Fruit fly (Drosophila melanogaster) whole organism, embryonic: ENCODE data around the gene Arp8.

Experiments
- Antp ChIP-seq: fragments of 200-800 bp; sonication (Bioruptor generic); optimal IDR thresholded peaks from 3 replicates; lab custom pipeline; 2016; ENCODE audit warnings: missing biosample characterization, missing genetic modification characterization
- Bdp1 ChIP-seq: fragments of 200-800 bp; sonication (Bioruptor generic); optimal IDR thresholded peaks from 3 replicates; lab custom pipeline; 2016; ENCODE audit warnings: missing biosample characterization, missing genetic modification characterization
- BtbVII ChIP-seq: fragments of 200-800 bp; sonication (Bioruptor generic); optimal IDR thresholded peaks from 3 replicates; lab custom pipeline; 2017; ENCODE audit warnings: missing biosample characterization, mild to moderate bottlenecking, missing genetic modification characterization
- CG10267 ChIP-seq: fragments of 200-800 bp; sonication (Bioruptor generic); optimal IDR thresholded peaks from 2 replicates; lab custom pipeline; 2018; ENCODE audit warnings: missing biosample characterization, mild to moderate bottlenecking, missing genetic modification characterization, moderate library complexity
- CG11085 ChIP-seq: fragments of 200-800 bp; sonication (Bioruptor generic); IDR thresholded peaks from 2 replicates; pipeline ENCODE4 v1.3.6; 2022; ENCODE audit warnings: missing biosample characterization, missing genetic modification characterization
- CG11695 ChIP-seq: fragments of 200-800 bp; sonication (Bioruptor generic); IDR thresholded peaks from 3 replicates; pipeline ENCODE4 v1.3.6; 2022; ENCODE audit warnings: missing biosample characterization, missing genetic modification characterization
- CG12659 ChIP-seq: fragments of 200-800 bp; sonication (Bioruptor generic); optimal IDR thresholded peaks from 3 replicates; lab custom pipeline; 2017; ENCODE audit warnings: mild to moderate bottlenecking, missing biosample characterization, missing genetic modification reagents, missing genetic modification characterization
- CG14965 ChIP-seq: fragments of 200-800 bp; sonication (Bioruptor generic); optimal IDR thresholded peaks from 2 replicates; lab custom pipeline; 2016; ENCODE audit warnings: missing biosample characterization, missing genetic modification characterization, borderline replicate concordance
- CG17359 ChIP-seq: fragments of 200-800 bp; sonication (Bioruptor generic); optimal IDR thresholded peaks from 3 replicates; lab custom pipeline; 2018; ENCODE audit warnings: missing biosample characterization, mild to moderate bottlenecking, missing genetic modification characterization, moderate library complexity
- CG17385 ChIP-seq: fragments of 200-800 bp; sonication (Bioruptor generic); optimal IDR thresholded peaks from 3 replicates; lab custom pipeline; 2018; ENCODE audit warnings: missing biosample characterization, mild to moderate bottlenecking, missing genetic modification characterization
- CG18764 ChIP-seq: fragments of 200-800 bp; sonication (Bioruptor generic); optimal IDR thresholded peaks from 3 replicates; lab custom pipeline; 2016; ENCODE audit warnings: missing biosample characterization, missing genetic modification characterization
- CG2116 ChIP-seq: fragments of 200-800 bp; sonication (Bioruptor generic); optimal IDR thresholded peaks from 3 replicates; lab custom pipeline; 2018; ENCODE audit warnings: missing biosample characterization, mild to moderate bottlenecking, missing genetic modification characterization
- CG30403 ChIP-seq: fragments of 200-800 bp; sonication (Bioruptor generic); optimal IDR thresholded peaks from 3 replicates; lab custom pipeline; 2016; ENCODE audit warnings: missing biosample characterization, missing genetic modification characterization
- CG4282 ChIP-seq: fragments of 200-800 bp; sonication (Bioruptor generic); optimal IDR thresholded peaks from 2 replicates; lab custom pipeline; 2016; ENCODE audit warnings: missing biosample characterization, missing genetic modification characterization
- CG4707 ChIP-seq: fragments of 200-800 bp; sonication (Bioruptor generic); optimal IDR thresholded peaks from 2 replicates; lab custom pipeline; 2018; ENCODE audit warnings: missing biosample characterization, mild to moderate bottlenecking, missing genetic modification characterization, moderate library complexity
- CG6254 ChIP-seq: fragments of 200-800 bp; sonication (Bioruptor generic); optimal IDR thresholded peaks from 3 replicates; lab custom pipeline; 2017; ENCODE audit warnings: mild to moderate bottlenecking, missing biosample characterization, missing genetic modification reagents, missing genetic modification characterization
- CG6654 ChIP-seq: fragments of 200-800 bp; sonication (Bioruptor generic); optimal IDR thresholded peaks from 2 replicates; lab custom pipeline; 2017; ENCODE audit warnings: missing biosample characterization, mild to moderate bottlenecking, missing genetic modification characterization
- CG7745 ChIP-seq: fragments of 200-800 bp; sonication (Bioruptor generic); optimal IDR thresholded peaks from 2 replicates; lab custom pipeline; 2018; ENCODE audit warnings: missing biosample characterization, mild to moderate bottlenecking, missing genetic modification characterization, moderate library complexity
- CG9876 ChIP-seq: fragments of 200-800 bp; sonication (Bioruptor generic); optimal IDR thresholded peaks from 2 replicates; lab custom pipeline; 2016; ENCODE audit warnings: missing biosample characterization, missing genetic modification characterization
- Chrac-16 ChIP-seq: fragments of 200-800 bp; sonication (Bioruptor generic); optimal IDR thresholded peaks from 3 replicates; lab custom pipeline; 2016; ENCODE audit warnings: missing biosample characterization, missing genetic modification characterization
- Doc2 ChIP-seq: fragments of 200-800 bp; sonication (Bioruptor generic); IDR thresholded peaks from 2 replicates; pipeline ENCODE4 v1.3.6; 2022; ENCODE audit warnings: missing biosample characterization, missing genetic modification characterization
- Fer2 ChIP-seq: fragments of 200-800 bp; sonication (Bioruptor generic); optimal IDR thresholded peaks from 2 replicates; lab custom pipeline; 2018; ENCODE audit warnings: missing biosample characterization, mild to moderate bottlenecking, missing genetic modification characterization, moderate library complexity
- H2.0 ChIP-seq: fragments of 200-800 bp; sonication (Bioruptor generic); IDR thresholded peaks from 2 replicates; pipeline ENCODE4 v1.3.6; 2022; ENCODE audit warnings: missing biosample characterization, missing genetic modification characterization
- Hr51 ChIP-seq, 2 experiments: fragments of 200-800 bp; sonication (Bioruptor generic); optimal IDR thresholded peaks; 2 replicates in 1 of 2; 3 replicates in 1 of 2; lab custom pipeline; 2016 to 2018; ENCODE audit warnings: missing biosample characterization in 2 of 2, missing genetic modification characterization in 2 of 2, mild to moderate bottlenecking in 1 of 2, moderate library complexity in 1 of 2
- Hr78 ChIP-seq, 2 experiments: fragments of 200-800 bp in 1 of 2; fragments of >200 bp in 1 of 2; sonication (Bioruptor generic) in 1 of 2; optimal IDR thresholded peaks; 2 replicates each; lab custom pipeline; 2017 to 2019; ENCODE audit warnings: missing biosample characterization in 2 of 2, missing genetic modification characterization in 2 of 2, mild to moderate bottlenecking in 1 of 2, moderate library complexity in 1 of 2
- Ptx1 ChIP-seq: fragments of 200-800 bp; sonication (Bioruptor generic); IDR thresholded peaks from 2 replicates; pipeline ENCODE4 v1.3.6; 2022; ENCODE audit warnings: missing biosample characterization, missing genetic modification characterization
- Rx ChIP-seq: fragments of 200-800 bp; sonication (Bioruptor generic); IDR thresholded peaks from 2 replicates; pipeline ENCODE4 v1.3.6; 2022; ENCODE audit warnings: missing biosample characterization, missing genetic modification characterization
- Xrp1 ChIP-seq: fragments of 200-800 bp; sonication (Bioruptor generic); IDR thresholded peaks from 2 replicates; pipeline ENCODE4 v1.3.6; 2022; ENCODE audit warnings: missing biosample characterization, missing genetic modification characterization
- ase ChIP-seq: fragments of 200-800 bp; sonication (Bioruptor generic); IDR thresholded peaks from 3 replicates; pipeline ENCODE4 v1.3.6; 2022; ENCODE audit warnings: missing biosample characterization, missing genetic modification characterization
- bab2 ChIP-seq: fragments of 200-800 bp; sonication (Bioruptor generic); optimal IDR thresholded peaks from 2 replicates; lab custom pipeline; 2016; ENCODE audit warnings: missing biosample characterization, missing genetic modification characterization
- bbx ChIP-seq: fragments of 200-800 bp; sonication (Bioruptor generic); IDR thresholded peaks from 2 replicates; pipeline ENCODE4 v1.3.6; 2022; ENCODE audit warnings: missing biosample characterization, missing genetic modification characterization; ENCODE audit not compliant: partially characterized antibody
- cas ChIP-seq: fragments of 200-800 bp; sonication (Bioruptor generic); IDR thresholded peaks from 2 replicates; pipeline ENCODE4 v1.3.6; 2022; ENCODE audit warnings: missing biosample characterization, missing genetic modification characterization
- chif ChIP-seq, 2 experiments: fragments of 200-800 bp; sonication (Bioruptor generic); optimal IDR thresholded peaks; 3 replicates each; lab custom pipeline; 2016; ENCODE audit warnings: missing biosample characterization in 2 of 2, missing genetic modification characterization in 2 of 2
- dpn ChIP-seq, 2 experiments: fragments of 200-800 bp; sonication (Bioruptor generic); optimal IDR thresholded peaks; 3 replicates each; lab custom pipeline; 2016; ENCODE audit warnings: missing biosample characterization in 2 of 2, missing genetic modification characterization in 2 of 2
- ewg ChIP-seq: fragments of 200-800 bp; sonication (Bioruptor generic); optimal IDR thresholded peaks from 3 replicates; lab custom pipeline; 2017; ENCODE audit warnings: mild to moderate bottlenecking, missing biosample characterization, missing genetic modification reagents, missing genetic modification characterization
- inv ChIP-seq: fragments of 200-800 bp; sonication (Bioruptor generic); IDR thresholded peaks from 2 replicates; pipeline ENCODE4 v1.3.6; 2022; ENCODE audit warnings: missing biosample characterization, missing genetic modification characterization; ENCODE audit not compliant: partially characterized antibody
- knrl ChIP-seq: fragments of 200-800 bp; sonication (Bioruptor generic); IDR thresholded peaks from 3 replicates; pipeline ENCODE4 v1.3.6; 2022; ENCODE audit warnings: missing biosample characterization, missing genetic modification characterization; ENCODE audit not compliant: partially characterized antibody
- lola ChIP-seq, 3 experiments: fragments of >200 bp in 2 of 3; fragments of 200-800 bp in 1 of 3; sonication (Bioruptor generic) in 1 of 3; optimal IDR thresholded peaks; 2 replicates each; lab custom pipeline; 2017 to 2019; ENCODE audit warnings: missing biosample characterization in 3 of 3, missing genetic modification characterization in 3 of 3, mild to moderate bottlenecking in 1 of 3, moderate library complexity in 1 of 3
- nerfin-2 ChIP-seq: fragments of 200-800 bp; sonication (Bioruptor generic); IDR thresholded peaks from 2 replicates; pipeline ENCODE4 v1.3.6; 2022; ENCODE audit warnings: missing biosample characterization, missing genetic modification characterization; ENCODE audit not compliant: partially characterized antibody
- onecut ChIP-seq: fragments of 200-800 bp; sonication (Bioruptor generic); IDR thresholded peaks from 2 replicates; pipeline ENCODE4 v1.3.6; 2022; ENCODE audit warnings: missing biosample characterization, missing genetic modification characterization
- peb ChIP-seq: fragments of 200-800 bp; sonication (Bioruptor generic); IDR thresholded peaks from 2 replicates; pipeline ENCODE4 v1.3.6; 2022; ENCODE audit warnings: missing biosample characterization, missing genetic modification characterization
- prd ChIP-seq, 3 experiments: fragments of >200 bp in 2 of 3; fragments of 200-800 bp in 1 of 3; sonication (Bioruptor generic) in 1 of 3; optimal IDR thresholded peaks in 2 of 3; IDR thresholded peaks in 1 of 3; 2 replicates in 2 of 3; 3 replicates in 1 of 3; pipeline versions ENCODE4 v1.3.6 to Lab custom; 2017 to 2022; ENCODE audit warnings: missing biosample characterization in 1 of 3, missing genetic modification characterization in 1 of 3
- pros ChIP-seq: fragments of 200-800 bp; sonication (Bioruptor generic); optimal IDR thresholded peaks from 3 replicates; lab custom pipeline; 2019; ENCODE audit warnings: missing biosample characterization, mild to moderate bottlenecking, missing genetic modification characterization, moderate library complexity
- sens ChIP-seq: fragments of 200-800 bp; sonication (Bioruptor generic); peaks from one replicate; lab custom pipeline; 2016; ENCODE audit warnings: missing biosample characterization, missing genetic modification characterization
- sob ChIP-seq: fragments of 200-800 bp; sonication (Bioruptor generic); IDR thresholded peaks from 2 replicates; pipeline ENCODE4 v1.3.6; 2022; ENCODE audit warnings: missing biosample characterization, missing genetic modification characterization
- stc ChIP-seq: fragments of 200-800 bp; sonication (Bioruptor generic); IDR thresholded peaks from 2 replicates; pipeline ENCODE4 v1.3.6; 2022; ENCODE audit warnings: missing biosample characterization, missing genetic modification characterization
- tna ChIP-seq: fragments of 200-800 bp; sonication (Bioruptor generic); IDR thresholded peaks from 2 replicates; pipeline ENCODE4 v1.3.6; 2022; ENCODE audit warnings: missing biosample characterization, missing genetic modification characterization; ENCODE audit not compliant: partially characterized antibody
- vvl ChIP-seq: fragments of 200-800 bp; sonication (Bioruptor generic); IDR thresholded peaks from 2 replicates; pipeline ENCODE4 v1.3.6; 2022; ENCODE audit warnings: missing biosample characterization, missing genetic modification characterization
- zf30C ChIP-seq: fragments of 200-800 bp; sonication (Bioruptor generic); optimal IDR thresholded peaks from 3 replicates; lab custom pipeline; 2018; ENCODE audit warnings: missing biosample characterization, mild to moderate bottlenecking, missing genetic modification characterization

Gene Arp8

dm6 chrX:17820252-17820651, 40.3 kb downstream of the Arp8 start (continued):
- no peak for TF ChIP-seq lola (GFP tag; optimal IDR thresholded peaks at IDR 0.05; lab: Kevin White, UChicago)
- peak; percentile 25 for TF ChIP-seq CG10267 (tag; lab: Kevin White, UChicago)
- TF ChIP-seq CG11085, result peak; percentile 46; the same call in 1 of the 2 replicates
- TF ChIP-seq CG17385, result no peak
- no peak for TF ChIP-seq peb (GFP tag; lab: Robert Waterston, UW)
- peak; percentile 19 for TF ChIP-seq CG12659 (GFP tag; lab: Kevin White, UChicago)
- peak; percentile 10; the same call in 1 of the 2 replicates for TF ChIP-seq vvl (GFP tag; lab: Robert Waterston, UW)
- TF ChIP-seq zf30C (GFP tag; lab: Kevin White, UChicago), result no peak
- no peak for TF ChIP-seq ewg
- peak; percentile 66; the same call in 1 of the 3 replicates for TF ChIP-seq knrl (GFP tag; lab: Robert Waterston, UW)
- TF ChIP-seq Doc2 (GFP tag; lab: Robert Waterston, UW), result no peak
- no peak for TF ChIP-seq Xrp1 (GFP tag; lab: Robert Waterston, UW)
- no peak for TF ChIP-seq CG18764 (GFP tag; lab: Kevin White, UChicago)
- no peak for TF ChIP-seq sob (GFP tag; lab: Robert Waterston, UW)
- TF ChIP-seq Antp (GFP tag; lab: Kevin White, UChicago), result no peak
- no peak for TF ChIP-seq CG6654
- TF ChIP-seq bbx (GFP tag; lab: Robert Waterston, UW), result 0 out of 2 replicates have a peak, but pooled peaks have one; percentile 9
- TF ChIP-seq bab2 (GFP tag; lab: Kevin White, UChicago), result peak; percentile 3
- no peak for TF ChIP-seq tna
- TF ChIP-seq onecut (GFP tag; lab: Robert Waterston, UW), result no peak
- peak; percentile 48; the same call in 1 of the 2 replicates for TF ChIP-seq Ptx1 (GFP tag; lab: Robert Waterston, UW)
- no peak for TF ChIP-seq CG11695 (GFP tag; lab: Robert Waterston, UW)
- TF ChIP-seq BtbVII (GFP tag; lab: Kevin White, UChicago), result no peak
- 0 out of 2 replicates have a peak, but pooled peaks have one; percentile 21 for TF ChIP-seq H2.0 (GFP tag; lab: Robert Waterston, UW)
- peak; percentile 27 for TF ChIP-seq Chrac-16 (GFP tag; lab: Kevin White, UChicago)
- no peak for TF ChIP-seq CG14965 (GFP tag; lab: Kevin White, UChicago)
- no peak for TF ChIP-seq CG6254 (GFP tag; lab: Kevin White, UChicago)
- no peak for TF ChIP-seq CG2116 (GFP tag; lab: Kevin White, UChicago)
- TF ChIP-seq dpn (GFP tag; optimal IDR thresholded peaks at IDR 0.05; lab: Kevin White, UChicago), result peak in 1 of 2 experiments; percentile 56
- TF ChIP-seq CG4707 (GFP tag; lab: Kevin White, UChicago), result no peak
- TF ChIP-seq CG7745 (tag; lab: Kevin White, UChicago), result no peak
- no peak for TF ChIP-seq Fer2 (tag; lab: Kevin White, UChicago)
- no peak for TF ChIP-seq Hr78 (GFP tag; optimal IDR thresholded peaks at IDR 0.05; lab: Kevin White, UChicago)
- peak; percentile 48 for TF ChIP-seq CG9876 (GFP tag; lab: Kevin White, UChicago)
- 0 out of 3 replicates have a peak, but pooled peaks have one; percentile 15 for TF ChIP-seq ase (GFP tag; lab: Robert Waterston, UW)
- no peak for TF ChIP-seq Hr51 (GFP tag; optimal IDR thresholded peaks at IDR 0.05; lab: Kevin White, UChicago)
- no peak; the same call in 1 of the 2 replicates for TF ChIP-seq inv (GFP tag; lab: Robert Waterston, UW)
- TF ChIP-seq CG4282, result no peak
- peak; percentile 62 for TF ChIP-seq sens
- TF ChIP-seq pros (GFP tag; lab: Kevin White, UChicago), result no peak
- peak; percentile 13 to 29 for TF ChIP-seq chif (GFP tag; optimal IDR thresholded peaks at IDR 0.05; lab: Kevin White, UChicago)
- no peak for TF ChIP-seq Rx
- TF ChIP-seq CG17359 (tag; lab: Kevin White, UChicago), result peak; percentile 24
- TF ChIP-seq prd (optimal IDR thresholded peaks at IDR 0.05; lab: Kevin White, UChicago), result no peak
- 0 out of 3 replicates have a peak, but pooled peaks have one; percentile 26 for TF ChIP-seq prd (GFP tag; IDR thresholded peaks at IDR 0.05; lab: Robert Waterston, UW)
- no peak for TF ChIP-seq Bdp1 (GFP tag; lab: Kevin White, UChicago)
- no peak for TF ChIP-seq nerfin-2 (GFP tag; lab: Robert Waterston, UW)
- TF ChIP-seq stc (GFP tag; lab: Robert Waterston, UW), result no peak
- peak; percentile 42 for TF ChIP-seq CG30403 (GFP tag; lab: Kevin White, UChicago)
- TF ChIP-seq cas (GFP tag; lab: Robert Waterston, UW), result no peak
